Worm (Caenorhabditis elegans): Measurements from ENCODE around the gene ztf-20.

The ztf-20 gene

DNA sequence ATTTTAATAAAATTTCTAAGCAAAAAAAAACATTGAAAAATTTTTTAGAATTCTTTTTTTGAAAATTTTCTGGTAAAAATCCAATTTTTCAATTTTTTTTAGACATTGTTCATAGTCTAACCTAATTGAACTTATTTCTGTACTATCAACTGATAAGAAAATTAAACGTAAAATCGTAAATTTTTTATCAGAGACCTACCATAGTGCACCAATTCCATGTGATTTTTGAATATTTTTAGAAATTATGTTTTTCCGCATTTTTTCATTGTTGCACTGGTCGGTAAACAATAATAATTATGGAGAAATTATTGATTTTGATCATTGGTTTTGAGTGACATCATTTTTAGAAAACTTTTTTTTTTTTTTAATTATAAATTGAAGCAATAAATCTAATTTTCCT is 16.6 kb upstream of the ztf-20 start:
- TF ChIP-seq him-1 (tag; optimal IDR thresholded peaks at IDR 0.05) = no peak
- no peak for TF ChIP-seq dao-5 (tag; optimal IDR thresholded peaks at IDR 0.05)
- no peak for TF ChIP-seq W03F9.2 (tag; optimal IDR thresholded peaks at IDR 0.05)

ce11 chrV:18969590-18970105 is 9.7 kb upstream of the ztf-20 start, which contains the start of gene Y39B6A.42:
Y39B6A.42 (minus strand) TSS chrV:18969640.
- TF ChIP-seq W03F9.2 (tag; optimal IDR thresholded peaks at IDR 0.05) (peak; percentile 1), him-1 (tag; optimal IDR thresholded peaks at IDR 0.05) (no peak), dao-5 (tag; optimal IDR thresholded peaks at IDR 0.05) (no peak)

- TF ChIP-seq W03F9.2 (tag; optimal IDR thresholded peaks at IDR 0.05) (peak; percentile 90), dao-5 (tag; optimal IDR thresholded peaks at IDR 0.05) (no peak), him-1 (tag; optimal IDR thresholded peaks at IDR 0.05) (peak; percentile 92)
Measured at ce11 chrV:18967479-18968056, 7.6 kb upstream of the ztf-20 start, which contains the start of gene Y39B6A.43. Y39B6A.43 (minus strand) TSS chrV:18967829.

DNA sequence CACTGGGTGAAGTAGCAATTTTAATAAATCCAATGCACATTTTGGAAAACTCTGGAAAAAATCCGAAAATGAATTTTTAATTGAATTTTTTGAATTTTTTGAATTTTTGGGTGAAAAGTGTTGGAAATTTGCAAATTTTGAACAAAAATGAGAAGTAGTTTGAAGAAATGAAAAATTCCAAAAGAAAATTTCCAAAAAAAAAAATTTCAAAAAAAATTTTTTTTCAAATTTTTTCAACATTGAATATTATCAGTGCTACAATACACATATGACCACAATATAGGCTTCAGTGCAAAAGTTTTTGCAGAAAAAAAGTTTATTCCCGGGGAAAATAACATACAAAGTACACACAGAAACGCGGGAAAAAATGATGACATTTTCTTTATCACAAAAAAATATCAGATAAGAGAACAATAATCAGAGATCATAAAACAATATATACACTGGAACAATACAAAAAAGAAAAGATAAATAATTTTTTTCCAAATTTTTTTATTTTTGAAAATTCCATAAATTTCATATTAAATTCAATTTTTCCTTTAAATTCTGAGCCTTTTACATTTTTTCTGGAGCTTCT is 2.6 kb downstream of the ztf-20 start, which contains the start of gene hrg-10:
hrg-10 (minus strand) TSS at position 51 of the 577 bp plus-strand sequence.
- TF ChIP-seq W03F9.2 (tag; optimal IDR thresholded peaks at IDR 0.05) = no peak
- TF ChIP-seq him-1 (tag; optimal IDR thresholded peaks at IDR 0.05) = no peak
- no peak for TF ChIP-seq dao-5 (tag; optimal IDR thresholded peaks at IDR 0.05)

- TF ChIP-seq him-1 (tag; optimal IDR thresholded peaks at IDR 0.05) (no peak), W03F9.2 (tag; optimal IDR thresholded peaks at IDR 0.05) (no peak), dao-5 (tag; optimal IDR thresholded peaks at IDR 0.05) (no peak)
Measured at ce11 chrV:18940341-18940740, 19.6 kb downstream of the ztf-20 start, which contains the start of gene Y80D3A.8. Y80D3A.8 (plus strand) TSS chrV:18940641.

- TF ChIP-seq him-1 (tag; optimal IDR thresholded peaks at IDR 0.05) (no peak), W03F9.2 (tag; optimal IDR thresholded peaks at IDR 0.05) (no peak), dao-5 (tag; optimal IDR thresholded peaks at IDR 0.05) (no peak)
Measured at ce11 chrV:18937578-18937977, 22.4 kb downstream of the ztf-20 start.

- TF ChIP-seq dao-5 (tag; optimal IDR thresholded peaks at IDR 0.05) = no peak
Measured at ce11 chrV:18934539-18934938, 25.4 kb downstream of the ztf-20 start.

ce11 chrV:18931279-18931678 is 28.7 kb downstream of the ztf-20 start, which contains the start of gene ptr-22:
ptr-22 (minus strand) TSS chrV:18931379.
- TF ChIP-seq W03F9.2 (tag; optimal IDR thresholded peaks at IDR 0.05) (no peak), dao-5 (tag; optimal IDR thresholded peaks at IDR 0.05) (no peak), him-1 (tag; optimal IDR thresholded peaks at IDR 0.05) (no peak)

DNA sequence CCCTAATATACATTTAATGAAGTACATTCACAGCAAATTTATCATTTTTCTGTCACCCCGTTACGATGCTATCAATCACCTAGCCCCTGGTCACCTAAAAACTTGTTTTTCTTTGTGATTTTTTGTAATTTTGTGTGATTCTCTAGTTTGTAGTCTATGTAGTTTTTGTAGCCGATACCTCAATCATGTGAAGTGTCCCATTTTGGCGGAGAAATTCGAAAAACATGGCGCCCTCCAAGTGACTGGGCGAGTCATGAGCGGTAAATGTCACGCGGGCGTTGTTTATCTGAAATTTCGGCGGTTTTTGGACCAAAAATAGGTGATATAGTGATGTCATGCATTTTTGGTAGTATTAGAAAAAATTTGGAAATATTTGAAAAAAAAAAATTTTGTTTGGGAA is 29.2 kb downstream of the ztf-20 start:
- TF ChIP-seq dao-5 (tag; optimal IDR thresholded peaks at IDR 0.05) (no peak), W03F9.2 (tag; optimal IDR thresholded peaks at IDR 0.05) (no peak), him-1 (tag; optimal IDR thresholded peaks at IDR 0.05) (no peak)

DNA sequence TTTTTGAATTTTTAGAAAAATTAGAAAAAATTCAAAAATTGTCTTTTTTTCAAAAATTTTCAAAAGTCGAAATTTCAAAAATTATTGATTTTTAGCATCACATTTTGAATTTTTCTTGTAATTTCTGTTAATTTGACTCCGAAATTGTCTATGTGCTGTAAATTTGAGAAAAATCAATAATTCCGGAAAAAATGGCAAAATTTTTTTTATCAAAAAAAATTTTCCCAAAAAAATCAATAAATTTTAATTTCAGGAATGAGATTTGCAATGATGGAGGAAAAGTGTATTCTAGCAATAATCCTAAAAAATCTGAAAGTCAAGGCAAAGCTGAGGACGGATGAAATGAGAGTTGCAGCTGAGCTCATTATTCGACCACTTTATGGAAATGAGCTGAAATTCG is 42.6 kb downstream of the ztf-20 start:
- TF ChIP-seq W03F9.2 (tag; optimal IDR thresholded peaks at IDR 0.05) (no peak), dao-5 (tag; optimal IDR thresholded peaks at IDR 0.05) (no peak)

ce11 chrV:18913120-18913519 is 46.9 kb downstream of the ztf-20 start:
- TF ChIP-seq W03F9.2 (tag; optimal IDR thresholded peaks at IDR 0.05) = no peak
- no peak for TF ChIP-seq him-1 (tag; optimal IDR thresholded peaks at IDR 0.05)
- TF ChIP-seq dao-5 (tag; optimal IDR thresholded peaks at IDR 0.05) = no peak

DNA sequence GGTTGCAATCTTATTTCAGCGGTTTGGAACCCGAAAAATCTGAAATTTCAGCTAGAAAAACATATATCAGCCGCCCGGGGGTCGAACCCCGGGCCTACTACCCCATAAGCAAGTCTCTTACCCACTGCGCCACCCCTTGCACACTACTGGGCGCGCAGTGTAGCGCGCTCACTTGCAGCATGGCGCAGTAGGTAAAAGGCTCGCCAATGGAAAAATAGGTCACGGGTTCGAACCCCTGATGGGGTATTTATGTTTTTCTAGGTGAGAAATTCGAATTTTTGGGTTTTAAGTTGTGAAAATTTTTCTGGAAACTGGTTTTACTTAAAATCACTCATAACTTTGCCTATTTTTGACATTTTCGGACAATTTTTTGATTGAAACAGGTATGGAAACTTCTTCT is 47.4 kb downstream of the ztf-20 start:
- TF ChIP-seq dao-5 (tag; optimal IDR thresholded peaks at IDR 0.05) (no peak), him-1 (tag; optimal IDR thresholded peaks at IDR 0.05) (no peak), W03F9.2 (tag; optimal IDR thresholded peaks at IDR 0.05) (no peak)

DNA sequence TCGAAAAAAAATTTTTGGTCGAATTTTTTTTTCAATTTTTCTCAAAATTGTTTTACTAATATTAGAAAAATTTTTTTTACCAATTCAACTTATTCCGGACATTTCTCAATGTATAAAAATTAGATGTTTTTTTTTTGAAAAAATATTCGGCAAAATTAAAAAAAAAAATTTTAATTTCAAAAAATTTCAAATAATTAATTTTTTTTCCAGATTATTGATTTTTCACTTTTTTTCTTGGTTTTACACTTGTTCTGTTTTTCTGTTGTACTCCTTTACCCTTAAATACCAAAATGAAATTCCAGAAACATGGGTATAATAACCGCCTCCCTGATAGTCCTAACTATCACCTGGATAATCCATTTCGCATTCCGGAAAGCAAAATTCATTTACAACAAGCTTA is 48.2 kb downstream of the ztf-20 start, which contains the start of gene cyp-42A1:
cyp-42A1 (plus strand) TSS at position 301 of the 400 bp plus-strand sequence.
- TF ChIP-seq W03F9.2 (tag; optimal IDR thresholded peaks at IDR 0.05) = no peak
- TF ChIP-seq dao-5 (tag; optimal IDR thresholded peaks at IDR 0.05) = no peak
- no peak for TF ChIP-seq him-1 (tag; optimal IDR thresholded peaks at IDR 0.05)

DNA sequence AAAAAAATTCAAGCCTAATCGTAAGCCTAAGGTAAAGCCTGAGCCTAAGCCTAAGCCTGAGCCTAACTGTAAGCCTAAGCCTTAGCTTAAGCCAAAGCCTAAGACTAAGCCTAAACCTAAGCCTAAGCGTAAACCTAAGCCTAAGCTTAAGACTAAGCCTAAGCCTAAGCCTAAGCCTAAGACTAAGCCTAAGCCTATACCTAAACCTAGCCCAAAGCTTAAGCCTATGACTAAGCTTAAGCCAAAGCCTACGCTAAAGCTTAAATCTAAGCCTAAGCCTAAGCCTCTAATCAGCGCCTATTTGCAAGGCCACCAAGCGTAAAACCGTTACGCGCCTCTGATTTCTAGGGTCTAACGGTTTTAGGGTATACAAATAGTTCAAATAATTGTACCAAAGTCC is 50.3 kb downstream of the ztf-20 start:
- no peak for TF ChIP-seq him-1 (tag; optimal IDR thresholded peaks at IDR 0.05)
- no peak for TF ChIP-seq W03F9.2 (tag; optimal IDR thresholded peaks at IDR 0.05)
- TF ChIP-seq dao-5 (tag; optimal IDR thresholded peaks at IDR 0.05) = no peak

Measured in whole organism, L4/young adult.